Worm (Caenorhabditis elegans) whole organism, early embryonic: Measurements from ENCODE around the gene F59B10.3.

Experiments
- B0310.2 ChIP-seq: sonication (generic microtip); optimal IDR thresholded peaks from 2 replicates; lab custom pipeline; 2016; ENCODE audit warnings: mild to moderate bottlenecking, missing genetic modification characterization, missing compliant biosample characterization
- F13C5.2 ChIP-seq: sonication (generic microtip); optimal IDR thresholded peaks from 2 replicates; lab custom pipeline; 2017; ENCODE audit warnings: mild to moderate bottlenecking, missing genetic modification characterization, inconsistent platforms, missing compliant biosample characterization
- aly-1 ChIP-seq: sonication (generic microtip); optimal IDR thresholded peaks from 2 replicates; lab custom pipeline; 2016; ENCODE audit warnings: missing genetic modification characterization, missing compliant biosample characterization
- ama-1 ChIP-seq: fragments of 150-350 bp; optimal IDR thresholded peaks from 2 replicates; lab custom pipeline; 2014
- ceh-13 ChIP-seq: fragments of 200-800 bp; sonication (Bioruptor generic); optimal IDR thresholded peaks from 2 replicates; lab custom pipeline; 2018; ENCODE audit warnings: mild to moderate bottlenecking, missing genetic modification characterization, missing compliant biosample characterization
- ceh-36 ChIP-seq: sonication (generic microtip); optimal IDR thresholded peaks from 2 replicates; lab custom pipeline; 2016; ENCODE audit warnings: missing genetic modification characterization, inconsistent platforms, missing compliant biosample characterization
- ets-7 ChIP-seq: sonication (generic microtip); optimal IDR thresholded peaks from 2 replicates; lab custom pipeline; 2016; ENCODE audit warnings: missing genotype, missing genetic modification characterization, missing compliant biosample characterization
- flt-1 ChIP-seq: fragments of 200-800 bp; sonication (Bioruptor generic); IDR thresholded peaks from 2 replicates; pipeline ENCODE4 v1.3.6; 2022; ENCODE audit warnings: missing genetic modification characterization, missing compliant biosample characterization
- hmbx-1 ChIP-seq: sonication (generic microtip); optimal IDR thresholded peaks from 2 replicates; lab custom pipeline; 2016; ENCODE audit warnings: mild to moderate bottlenecking, missing genetic modification characterization, missing compliant biosample characterization
- hmg-4 ChIP-seq: fragments of 200-800 bp; sonication (Bioruptor generic); optimal IDR thresholded peaks from 2 replicates; lab custom pipeline; 2018; ENCODE audit warnings: mild to moderate bottlenecking, missing genetic modification characterization, missing compliant biosample characterization
- hnd-1 ChIP-seq: sonication (generic microtip); optimal IDR thresholded peaks from 2 replicates; lab custom pipeline; 2016; ENCODE audit warnings: missing genetic modification characterization, missing compliant biosample characterization
- pes-1 ChIP-seq: fragments of 200-800 bp; sonication (Bioruptor generic); IDR thresholded peaks from 2 replicates; pipeline ENCODE4 v1.3.6; 2022; ENCODE audit warnings: missing genetic modification reagents, missing genetic modification characterization, missing compliant biosample characterization
- scrt-1 ChIP-seq: fragments of 200-800 bp; sonication (Bioruptor generic); IDR thresholded peaks from 2 replicates; pipeline ENCODE4 v1.3.6; 2022; ENCODE audit warnings: missing genetic modification characterization, missing compliant biosample characterization
- sea-1 ChIP-seq: fragments of 200-800 bp; sonication (Bioruptor generic); conservative IDR thresholded peaks from 2 replicates; pipeline ENCODE4 v1.3.6; 2022; ENCODE audit warnings: missing genetic modification characterization, missing compliant biosample characterization
- tbx-11 ChIP-seq: fragments of 200-800 bp; sonication (Bioruptor generic); IDR thresholded peaks from 2 replicates; pipeline ENCODE4 v1.3.6; 2022; ENCODE audit warnings: missing genetic modification characterization, missing compliant biosample characterization
- tbx-37 ChIP-seq: fragments of 200-800 bp; sonication (Bioruptor generic); conservative IDR thresholded peaks from 2 replicates; pipeline ENCODE4 v1.3.6; 2022; ENCODE audit warnings: missing genetic modification reagents, missing genetic modification characterization, missing compliant biosample characterization
- tra-4 ChIP-seq: sonication (generic microtip); optimal IDR thresholded peaks from 2 replicates; lab custom pipeline; 2017; ENCODE audit warnings: missing genetic modification characterization, missing compliant biosample characterization

Gene F59B10.3

DNA sequence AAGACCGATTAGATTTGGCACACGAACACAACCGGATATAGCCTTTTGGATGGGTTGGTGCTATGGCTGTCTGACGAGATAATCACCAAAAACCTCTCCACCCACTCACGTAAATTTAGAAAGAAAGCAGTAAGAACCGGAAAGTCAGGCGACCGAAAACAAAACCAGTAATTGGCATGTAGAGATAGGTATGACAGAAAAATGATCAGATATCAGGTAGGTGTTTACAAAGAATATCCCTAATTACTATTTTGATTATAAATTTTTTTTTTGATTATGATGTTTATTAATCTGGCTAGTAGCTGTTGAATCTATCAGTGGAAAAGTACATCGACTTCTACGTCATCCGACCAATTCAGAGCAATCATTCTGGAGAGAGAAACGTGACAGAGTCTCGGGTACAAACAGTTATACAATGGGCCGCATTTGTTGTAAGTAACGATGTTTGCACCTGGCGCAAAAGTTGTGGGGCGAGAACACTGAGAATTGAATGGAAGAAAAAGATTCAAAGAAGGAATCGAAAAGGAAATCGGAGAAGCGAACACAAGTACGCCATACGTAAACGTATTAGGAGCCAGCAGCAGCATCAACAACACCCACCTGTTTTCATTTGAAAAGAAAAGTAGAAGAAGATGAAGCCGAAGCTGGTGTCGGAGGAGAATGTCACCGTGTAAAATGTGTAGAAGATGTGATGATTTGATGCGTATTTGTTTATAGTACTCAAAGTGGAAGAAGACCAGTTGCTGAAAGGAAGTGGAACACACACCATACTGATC lies 40.7 kb downstream of the F59B10.3 start:
- TF ChIP-seq ets-7 (no peak), ama-1 (lab: Kevin White, UChicago) (no peak), sea-1 (GFP tag; lab: Robert Waterston, UW) (no peak), hnd-1 (tag; lab: Kevin White, UChicago) (no peak), hmg-4 (GFP tag; lab: Kevin White, UChicago) (no peak), pes-1 (no peak)

ce11 chrII:10551985-10552736 lies 41.8 kb downstream of the F59B10.3 start:
- TF ChIP-seq scrt-1 (GFP tag; lab: Robert Waterston, UW) (no peak), tra-4 (tag; lab: Kevin White, UChicago) (no peak), tbx-11 (GFP tag; lab: Robert Waterston, UW) (no peak), ceh-13 (GFP tag; lab: Kevin White, UChicago) (no peak), hmg-4 (GFP tag; lab: Kevin White, UChicago) (no peak), flt-1 (GFP tag; lab: Robert Waterston, UW) (no peak), sea-1 (GFP tag; lab: Robert Waterston, UW) (no peak), tbx-37 (GFP tag; lab: Robert Waterston, UW) (no peak), F13C5.2 (tag; lab: Kevin White, UChicago) (no peak), pes-1 (no peak), B0310.2 (tag; lab: Kevin White, UChicago) (no peak), hnd-1 (tag; lab: Kevin White, UChicago) (no peak), ets-7 (no peak), ceh-36 (tag; lab: Kevin White, UChicago) (no peak), hmbx-1 (tag; lab: Kevin White, UChicago) (no peak), aly-1 (tag; lab: Kevin White, UChicago) (no peak), ama-1 (lab: Kevin White, UChicago) (no peak)

DNA sequence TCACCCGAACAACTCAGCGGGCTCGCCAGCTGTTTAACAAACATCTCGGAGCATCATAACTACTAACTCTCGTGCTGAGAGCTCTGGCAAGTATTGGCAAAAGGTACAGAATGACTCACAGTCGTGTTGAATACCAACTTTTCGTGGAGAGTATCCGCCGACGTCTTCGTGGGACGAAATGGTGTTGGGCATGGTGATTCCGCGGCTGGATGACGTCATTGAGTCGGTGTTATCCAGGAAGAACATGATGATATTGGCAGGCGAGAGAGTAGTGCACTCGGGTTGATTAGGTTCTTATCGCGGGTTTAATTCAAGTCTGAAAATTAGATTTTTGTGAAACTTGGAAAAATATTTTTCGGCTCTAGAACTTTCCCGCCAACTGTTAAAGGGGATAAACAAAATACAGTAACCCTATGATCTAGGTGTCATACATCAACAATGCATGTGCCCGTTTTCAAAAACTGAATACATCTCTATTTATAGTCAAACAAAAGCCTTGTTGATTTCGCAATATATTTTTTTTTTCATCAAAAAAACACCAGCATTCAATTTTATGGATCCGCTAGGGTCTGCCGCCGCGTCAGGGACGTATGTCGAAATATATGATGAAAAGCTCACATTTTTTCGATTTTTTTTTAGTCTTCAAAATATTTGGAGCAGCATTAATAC lies 43.2 kb downstream of the F59B10.3 start:
- TF ChIP-seq tra-4 (tag; lab: Kevin White, UChicago): no peak

ce11 chrII:10554046-10554399 lies 43.7 kb downstream of the F59B10.3 start:
- no peak for TF ChIP-seq ceh-13 (GFP tag; lab: Kevin White, UChicago)
- no peak for TF ChIP-seq tbx-37 (GFP tag; lab: Robert Waterston, UW)
- no peak for TF ChIP-seq tbx-11 (GFP tag; lab: Robert Waterston, UW)
- TF ChIP-seq scrt-1 (GFP tag; lab: Robert Waterston, UW): no peak
- no peak for TF ChIP-seq aly-1 (tag; lab: Kevin White, UChicago)
- TF ChIP-seq hmbx-1 (tag; lab: Kevin White, UChicago): no peak
- no peak for TF ChIP-seq flt-1 (GFP tag; lab: Robert Waterston, UW)
- no peak for TF ChIP-seq hmg-4 (GFP tag; lab: Kevin White, UChicago)
- TF ChIP-seq hnd-1 (tag; lab: Kevin White, UChicago): no peak
- no peak for TF ChIP-seq ets-7
- TF ChIP-seq B0310.2 (tag; lab: Kevin White, UChicago): no peak
- no peak for TF ChIP-seq sea-1 (GFP tag; lab: Robert Waterston, UW)
- no peak for TF ChIP-seq F13C5.2 (tag; lab: Kevin White, UChicago)
- TF ChIP-seq ama-1 (lab: Kevin White, UChicago): no peak
- TF ChIP-seq ceh-36 (tag; lab: Kevin White, UChicago): no peak
- no peak for TF ChIP-seq pes-1
- no peak for TF ChIP-seq tra-4 (tag; lab: Kevin White, UChicago)

- TF ChIP-seq F13C5.2 (tag; lab: Kevin White, UChicago) (no peak), hmbx-1 (tag; lab: Kevin White, UChicago) (no peak), ceh-36 (tag; lab: Kevin White, UChicago) (no peak), B0310.2 (tag; lab: Kevin White, UChicago) (no peak), scrt-1 (GFP tag; lab: Robert Waterston, UW) (no peak), pes-1 (no peak), hmg-4 (GFP tag; lab: Kevin White, UChicago) (no peak), tbx-11 (GFP tag; lab: Robert Waterston, UW) (no peak), aly-1 (tag; lab: Kevin White, UChicago) (no peak), flt-1 (GFP tag; lab: Robert Waterston, UW) (no peak), ceh-13 (GFP tag; lab: Kevin White, UChicago) (no peak), sea-1 (GFP tag; lab: Robert Waterston, UW) (no peak), hnd-1 (tag; lab: Kevin White, UChicago) (no peak), tra-4 (tag; lab: Kevin White, UChicago) (no peak), ama-1 (lab: Kevin White, UChicago) (no peak), ets-7 (no peak), tbx-37 (GFP tag; lab: Robert Waterston, UW) (no peak)
Observed at ce11 chrII:10554972-10555371, 44.6 kb downstream of the F59B10.3 start, which contains the start of gene mnk-1. Gene mnk-1, minus strand, starts transcription at chrII:10555044.

ce11 chrII:10555484-10556075 lies 45.2 kb downstream of the F59B10.3 start:
- TF ChIP-seq hnd-1 (tag; lab: Kevin White, UChicago): no peak
- TF ChIP-seq hmbx-1 (tag; lab: Kevin White, UChicago): no peak
- no peak for TF ChIP-seq aly-1 (tag; lab: Kevin White, UChicago)
- TF ChIP-seq pes-1: no peak
- no peak for TF ChIP-seq tra-4 (tag; lab: Kevin White, UChicago)
- TF ChIP-seq F13C5.2 (tag; lab: Kevin White, UChicago): no peak
- TF ChIP-seq tbx-37 (GFP tag; lab: Robert Waterston, UW): no peak
- no peak for TF ChIP-seq ceh-36 (tag; lab: Kevin White, UChicago)
